Worm (Caenorhabditis elegans) whole organism, late embryonic: ENCODE measurements around the gene T04F3.4.

Experiments
- C08G9.2 ChIP-seq: sonication (generic microtip); optimal IDR thresholded peaks from 2 replicates; lab custom pipeline; 2016; ENCODE audit warnings: mild to moderate bottlenecking, missing genetic modification characterization, moderate library complexity, missing compliant biosample characterization
- F13H6.1 ChIP-seq: sonication (generic microtip); optimal IDR thresholded peaks from 2 replicates; lab custom pipeline; 2016; ENCODE audit warnings: missing genetic modification characterization, missing compliant biosample characterization
- K09A11.1 ChIP-seq: sonication (generic microtip); optimal IDR thresholded peaks from 2 replicates; lab custom pipeline; 2017; ENCODE audit warnings: antibody characterized with exemption, mild to moderate bottlenecking, missing genetic modification characterization, missing compliant biosample characterization; ENCODE audit not compliant: insufficient read depth
- T23F11.4 ChIP-seq: fragments of 200-800 bp; sonication (Bioruptor generic); optimal IDR thresholded peaks from 2 replicates; lab custom pipeline; 2018; ENCODE audit warnings: mild to moderate bottlenecking, missing genetic modification characterization, missing compliant biosample characterization
- Y22D7AL.16 ChIP-seq: sonication (generic microtip); optimal IDR thresholded peaks from 2 replicates; lab custom pipeline; 2016; ENCODE audit warnings: missing genetic modification characterization, missing compliant biosample characterization
- ahr-1 ChIP-seq: sonication (generic microtip); optimal IDR thresholded peaks from 2 replicates; lab custom pipeline; 2016; ENCODE audit warnings: missing genetic modification characterization, missing compliant biosample characterization
- ama-1 ChIP-seq: fragments of 150-350 bp; optimal IDR thresholded peaks from 2 replicates; lab custom pipeline; 2014
- ceh-14 ChIP-seq: sonication (generic microtip); optimal IDR thresholded peaks from 2 replicates; lab custom pipeline; 2016; ENCODE audit warnings: missing genotype, missing genetic modification characterization, missing compliant biosample characterization
- ceh-18 ChIP-seq: sonication (generic microtip); optimal IDR thresholded peaks from 2 replicates; lab custom pipeline; 2016; ENCODE audit warnings: missing genetic modification characterization, missing compliant biosample characterization
- ceh-2 ChIP-seq: sonication (generic microtip); optimal IDR thresholded peaks from 2 replicates; lab custom pipeline; 2016; ENCODE audit warnings: missing genotype, missing genetic modification characterization, missing compliant biosample characterization
- ceh-30 ChIP-seq: fragments of 150-350 bp; optimal IDR thresholded peaks from 2 replicates; lab custom pipeline; 2014; ENCODE audit warnings: missing biosample characterization, missing genetic modification characterization
- ceh-34 ChIP-seq: sonication (generic microtip); optimal IDR thresholded peaks from 2 replicates; lab custom pipeline; 2016; ENCODE audit warnings: mild to moderate bottlenecking, missing genetic modification characterization, missing compliant biosample characterization
- ceh-48 ChIP-seq: sonication (generic microtip); optimal IDR thresholded peaks from 2 replicates; lab custom pipeline; 2016; ENCODE audit warnings: missing genetic modification characterization, inconsistent platforms, missing compliant biosample characterization
- ceh-6 ChIP-seq: fragments of 200-800 bp; sonication (Bioruptor generic); optimal IDR thresholded peaks from 2 replicates; lab custom pipeline; 2018; ENCODE audit warnings: mild to moderate bottlenecking, missing genetic modification characterization, missing compliant biosample characterization
- che-1 ChIP-seq: sonication (generic microtip); optimal IDR thresholded peaks from 2 replicates; lab custom pipeline; 2016; ENCODE audit warnings: mild to moderate bottlenecking, missing genetic modification characterization, missing compliant biosample characterization
- elt-2 ChIP-seq: sonication (generic microtip); optimal IDR thresholded peaks from 2 replicates; lab custom pipeline; 2016; ENCODE audit warnings: missing genetic modification reagents, missing genetic modification characterization, missing compliant biosample characterization
- fkh-10 ChIP-seq: fragments of 150-350 bp; optimal IDR thresholded peaks from 2 replicates; lab custom pipeline; 2014; ENCODE audit warnings: missing biosample characterization, missing genetic modification reagents, missing genetic modification characterization
- gmeb-2 ChIP-seq: sonication (generic microtip); optimal IDR thresholded peaks from 2 replicates; lab custom pipeline; 2016; ENCODE audit warnings: missing genetic modification characterization, inconsistent platforms, missing compliant biosample characterization
- hlh-15 ChIP-seq: sonication (generic microtip); optimal IDR thresholded peaks from 2 replicates; lab custom pipeline; 2016; ENCODE audit warnings: missing genetic modification characterization, missing compliant biosample characterization
- hlh-30 ChIP-seq: sonication (generic microtip); optimal IDR thresholded peaks from 2 replicates; lab custom pipeline; 2017; ENCODE audit warnings: antibody characterized with exemption, missing genetic modification characterization, missing compliant biosample characterization; ENCODE audit not compliant: insufficient read depth
- hlh-8 ChIP-seq: sonication (generic microtip); optimal IDR thresholded peaks from 2 replicates; lab custom pipeline; 2016; ENCODE audit warnings: missing genotype, missing genetic modification characterization, missing compliant biosample characterization
- madf-2 ChIP-seq: sonication (generic microtip); optimal IDR thresholded peaks from 2 replicates; lab custom pipeline; 2017; ENCODE audit warnings: missing genetic modification characterization, missing compliant biosample characterization
- mec-3 ChIP-seq: sonication (generic microtip); optimal IDR thresholded peaks from 2 replicates; lab custom pipeline; 2016; ENCODE audit warnings: borderline replicate concordance, missing genetic modification characterization, missing compliant biosample characterization
- npax-4 ChIP-seq: sonication (generic microtip); optimal IDR thresholded peaks from 2 replicates; lab custom pipeline; 2016; ENCODE audit warnings: missing genetic modification characterization, missing compliant biosample characterization
- pat-9 ChIP-seq: fragments of 200-800 bp; sonication (Bioruptor generic); optimal IDR thresholded peaks from 2 replicates; lab custom pipeline; 2018; ENCODE audit warnings: mild to moderate bottlenecking, missing genetic modification characterization, moderate library complexity, missing compliant biosample characterization
- pax-1 ChIP-seq: fragments of 150-350 bp; optimal IDR thresholded peaks from 2 replicates; lab custom pipeline; 2014; ENCODE audit warnings: missing biosample characterization, missing genetic modification characterization
- pha-2 ChIP-seq: sonication (generic microtip); optimal IDR thresholded peaks from 2 replicates; lab custom pipeline; 2017; ENCODE audit warnings: mild to moderate bottlenecking, missing genetic modification characterization, missing compliant biosample characterization
- ref-2 ChIP-seq: sonication (generic microtip); optimal IDR thresholded peaks from 2 replicates; lab custom pipeline; 2016; ENCODE audit warnings: missing genetic modification characterization, missing compliant biosample characterization
- sox-2 ChIP-seq: fragments of 200-800 bp; sonication (Bioruptor generic); IDR thresholded peaks from 2 replicates; pipeline ENCODE4 v1.3.6; 2022; ENCODE audit warnings: missing genetic modification reagents, missing genetic modification characterization, missing compliant biosample characterization
- syd-9 ChIP-seq: sonication (generic microtip); optimal IDR thresholded peaks from 2 replicates; lab custom pipeline; 2016; ENCODE audit warnings: mild to moderate bottlenecking, missing genetic modification characterization, moderate library complexity, missing compliant biosample characterization
- tbx-2 ChIP-seq: sonication (generic microtip); optimal IDR thresholded peaks from 2 replicates; lab custom pipeline; 2016; ENCODE audit warnings: missing genetic modification characterization, missing compliant biosample characterization
- tbx-7 ChIP-seq: sonication (generic microtip); optimal IDR thresholded peaks from 2 replicates; lab custom pipeline; 2016; ENCODE audit warnings: missing genotype, missing genetic modification characterization, missing compliant biosample characterization
- unc-3 ChIP-seq, 2 experiments: fragments of 200-800 bp in 1 of 2; sonication (Bioruptor generic) in 1 of 2; sonication (generic microtip) in 1 of 2; conservative IDR thresholded peaks in 1 of 2; optimal IDR thresholded peaks in 1 of 2; 2 replicates each; pipeline versions ENCODE4 v1.3.6 to Lab custom; 2016 to 2022; ENCODE audit warnings: missing compliant biosample characterization in 2 of 2, missing genetic modification characterization in 2 of 2, missing genetic modification reagents in 1 of 2
- unc-86 ChIP-seq: sonication (generic microtip); optimal IDR thresholded peaks from 2 replicates; lab custom pipeline; 2016; ENCODE audit warnings: missing genetic modification characterization, missing compliant biosample characterization
- ztf-16 ChIP-seq: sonication (generic microtip); optimal IDR thresholded peaks from 2 replicates; lab custom pipeline; 2017; ENCODE audit warnings: missing genetic modification characterization, missing compliant biosample characterization

Gene T04F3.4

DNA sequence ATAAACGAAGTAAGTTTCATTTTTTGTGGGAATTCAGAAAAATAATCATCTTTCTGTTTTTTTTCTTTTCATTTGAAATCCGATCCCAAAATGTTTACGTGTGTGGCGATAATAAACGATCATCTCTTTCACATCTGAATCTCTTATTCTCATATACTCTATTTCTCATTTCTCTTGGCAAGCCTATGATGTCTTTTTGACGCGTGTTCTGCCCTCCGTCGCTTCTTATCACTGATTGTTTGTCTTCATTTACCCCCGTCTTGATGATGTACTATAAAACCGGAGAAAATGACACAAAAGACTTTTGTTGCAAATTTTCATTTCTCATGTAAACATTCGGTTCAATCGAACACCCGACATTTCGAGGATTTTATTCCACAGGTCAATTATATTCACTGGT is 15.0 kb upstream of the T04F3.4 start:
- no peak for TF ChIP-seq gmeb-2 (tag; lab: Kevin White, UChicago)
- peak; percentile 12 for TF ChIP-seq ceh-18 (tag; lab: Kevin White, UChicago)

ce11 chrV:11776538-11776937 is 13.7 kb upstream of the T04F3.4 start, which contains the start of gene F55A11.6:
TSS of gene F55A11.6 (plus strand) at chrV:11776838.
- TF ChIP-seq T23F11.4 = no peak
- TF ChIP-seq ztf-16 = no peak
- no peak for TF ChIP-seq che-1
- no peak for TF ChIP-seq unc-86 (tag; lab: Kevin White, UChicago)
- TF ChIP-seq K09A11.1 (tag; lab: Kevin White, UChicago) = no peak
- TF ChIP-seq unc-3 (GFP tag; conservative IDR thresholded peaks at IDR 0.05; lab: Robert Waterston, UW) = no peak
- TF ChIP-seq unc-3 (tag; optimal IDR thresholded peaks at IDR 0.05; lab: Kevin White, UChicago) = no peak

DNA sequence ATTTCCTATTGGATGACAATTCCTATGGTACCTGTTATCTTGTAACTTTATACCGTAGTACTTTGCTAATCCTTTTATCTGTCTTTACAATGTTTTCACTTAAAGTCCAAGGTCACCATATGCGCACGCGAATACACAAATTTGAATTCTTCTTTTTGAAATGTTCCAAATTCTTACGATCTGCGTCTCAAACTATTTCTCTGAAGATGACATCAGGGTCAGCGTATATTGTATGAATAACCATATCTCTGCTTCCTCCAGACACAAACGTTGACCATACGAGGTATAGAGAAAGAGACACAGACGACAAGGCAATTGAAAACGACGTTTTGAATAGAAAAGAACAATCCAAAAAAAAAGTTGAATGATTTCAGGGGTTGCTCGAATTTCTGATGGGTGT is 11.1 kb upstream of the T04F3.4 start:
- TF ChIP-seq ceh-30 (tag; lab: Kevin White, UChicago) (no peak), fkh-10 (GFP tag; lab: Kevin White, UChicago) (no peak), madf-2 (tag; lab: Kevin White, UChicago) (no peak), tbx-7 (no peak), ceh-2 (tag; lab: Kevin White, UChicago) (no peak), ceh-48 (tag; lab: Kevin White, UChicago) (no peak), ref-2 (no peak), sox-2 (no peak), K09A11.1 (tag; lab: Kevin White, UChicago) (no peak), che-1 (no peak), syd-9 (tag; lab: Kevin White, UChicago) (no peak), Y22D7AL.16 (tag; lab: Kevin White, UChicago) (no peak), ahr-1 (no peak)

DNA sequence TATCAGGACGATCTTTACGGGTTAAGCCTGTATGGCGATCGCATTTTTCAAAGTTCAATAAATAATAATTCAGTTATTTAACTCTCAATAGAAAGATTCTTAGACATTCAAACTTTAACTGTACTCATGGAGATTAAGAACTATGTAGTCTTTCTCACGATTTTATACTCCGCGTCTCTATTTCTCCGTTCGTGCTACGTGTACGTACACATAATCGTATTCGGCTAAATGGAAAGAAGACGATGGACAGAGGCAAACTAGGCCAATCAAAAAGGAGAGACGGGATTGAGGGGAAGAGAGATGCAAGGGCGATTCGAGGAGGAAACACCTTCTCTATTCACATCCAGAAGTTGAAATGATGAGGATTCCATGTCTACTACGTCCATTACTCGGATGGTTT is 10.6 kb upstream of the T04F3.4 start, which contains the start of gene bus-18:
bus-18 (plus strand) TSS at position 301 of the 400 bp plus-strand sequence.
- TF ChIP-seq ztf-16 (no peak), ceh-34 (no peak), ama-1 (lab: Kevin White, UChicago) (no peak), gmeb-2 (tag; lab: Kevin White, UChicago) (no peak), pha-2 (tag; lab: Kevin White, UChicago) (no peak), ref-2 (no peak), hlh-15 (tag; lab: Kevin White, UChicago) (no peak)

ce11 chrV:11770053-11770517 is 7.2 kb upstream of the T04F3.4 start, which contains the start of gene F55A11.4:
TSS of gene F55A11.4 (plus strand) at chrV:11770467.
- TF ChIP-seq tbx-2 (tag; lab: Kevin White, UChicago) (peak; percentile 8), ceh-14 (tag; lab: Kevin White, UChicago) (no peak), C08G9.2 (tag; lab: Kevin White, UChicago) (peak; percentile 29), che-1 (no peak)

ce11 chrV:11769646-11770045 is 6.8 kb upstream of the T04F3.4 start:
- TF ChIP-seq hlh-8 (tag; lab: Kevin White, UChicago) (no peak), pat-9 (no peak), pax-1 (tag; lab: Kevin White, UChicago) (no peak), Y22D7AL.16 (tag; lab: Kevin White, UChicago) (no peak), npax-4 (tag; lab: Kevin White, UChicago) (no peak), tbx-7 (no peak), ceh-6 (GFP tag; lab: Kevin White, UChicago) (no peak), ceh-34 (no peak), che-1 (no peak), mec-3 (tag; lab: Kevin White, UChicago) (no peak), hlh-30 (tag; lab: Kevin White, UChicago) (no peak), F13H6.1 (tag; lab: Kevin White, UChicago) (no peak), elt-2 (tag; lab: Kevin White, UChicago) (no peak)
